Worm (Caenorhabditis elegans) whole organism, young adult: Measurements from ENCODE around the gene tag-340.

Experiments used
- B0019.2 ChIP-seq: fragments of 200-800 bp; sonication (Bioruptor generic); conservative IDR thresholded peaks from 2 replicates; pipeline ENCODE4 v1.3.6; 2022; ENCODE audit warnings: missing genetic modification reagents, missing genetic modification characterization, missing compliant biosample characterization
- B0336.3 ChIP-seq: fragments of 200-800 bp; sonication (Bioruptor generic); IDR thresholded peaks from 2 replicates; pipeline ENCODE4 v1.3.6; 2022; ENCODE audit warnings: missing genetic modification characterization, missing compliant biosample characterization
- C17E4.6 ChIP-seq: fragments of 200-800 bp; sonication (Bioruptor generic); IDR thresholded peaks from 2 replicates; pipeline ENCODE4 v1.3.6; 2022; ENCODE audit warnings: missing genetic modification reagents, missing genetic modification characterization, missing compliant biosample characterization
- F33H1.4 ChIP-seq: fragments of 200-800 bp; sonication (Bioruptor generic); IDR thresholded peaks from 2 replicates; pipeline ENCODE4 v1.3.6; 2022; ENCODE audit warnings: missing genetic modification reagents, missing genetic modification characterization, missing compliant biosample characterization
- F49E8.2 ChIP-seq: sonication (generic microtip); optimal IDR thresholded peaks from 3 replicates; lab custom pipeline; 2017; ENCODE audit warnings: missing genetic modification characterization, mild to moderate bottlenecking, missing compliant biosample characterization, antibody characterized with exemption, moderate library complexity; ENCODE audit not compliant: insufficient read depth
- Y53G8AR.9 ChIP-seq: fragments of 200-800 bp; sonication (Bioruptor generic); conservative IDR thresholded peaks from 2 replicates; pipeline ENCODE4 v1.3.6; 2022; ENCODE audit warnings: missing genetic modification reagents, missing genetic modification characterization, missing compliant biosample characterization
- ama-1 ChIP-seq, 3 experiments: fragments of 150-350 bp in 1 of 3; sonication (generic microtip) in 2 of 3; optimal IDR thresholded peaks; 2 replicates each; lab custom pipeline; 2014 to 2018; ENCODE audit warnings: missing biosample characterization in 2 of 3, missing genetic modification characterization in 2 of 3, missing genetic modification reagents in 2 of 3
- atf-7 ChIP-seq: sonication (generic microtip); optimal IDR thresholded peaks from 2 replicates; lab custom pipeline; 2017; ENCODE audit warnings: mild to moderate bottlenecking, missing genetic modification characterization, missing compliant biosample characterization
- attf-5 ChIP-seq: fragments of 200-800 bp; sonication (Bioruptor generic); optimal IDR thresholded peaks from 2 replicates; lab custom pipeline; 2018; ENCODE audit warnings: mild to moderate bottlenecking, missing genetic modification characterization, missing compliant biosample characterization
- ccch-3 ChIP-seq: fragments of 200-800 bp; sonication (Bioruptor generic); optimal IDR thresholded peaks from 2 replicates; lab custom pipeline; 2018; ENCODE audit warnings: mild to moderate bottlenecking, missing genetic modification characterization, missing compliant biosample characterization
- ceh-100 ChIP-seq: fragments of 200-800 bp; sonication (Bioruptor generic); IDR thresholded peaks from 2 replicates; pipeline ENCODE4 v1.3.6; 2022; ENCODE audit warnings: missing genetic modification reagents, missing genetic modification characterization, missing compliant biosample characterization
- ceh-40 ChIP-seq: fragments of 200-800 bp; sonication (Bioruptor generic); IDR thresholded peaks from 2 replicates; pipeline ENCODE4 v1.3.6; 2022; ENCODE audit warnings: missing genetic modification characterization, missing compliant biosample characterization
- chd-7 ChIP-seq: sonication (generic microtip); optimal IDR thresholded peaks from 2 replicates; lab custom pipeline; 2016; ENCODE audit warnings: mild to moderate bottlenecking, missing genetic modification characterization, moderate library complexity, missing compliant biosample characterization
- egrh-3 ChIP-seq: fragments of 200-800 bp; sonication (Bioruptor generic); IDR thresholded peaks from 2 replicates; pipeline ENCODE4 v1.3.6; 2022; ENCODE audit warnings: missing genetic modification reagents, missing genetic modification characterization, missing compliant biosample characterization
- fkh-3 ChIP-seq: sonication (generic microtip); optimal IDR thresholded peaks from 2 replicates; lab custom pipeline; 2016; ENCODE audit warnings: mild to moderate bottlenecking, missing genetic modification characterization, missing compliant biosample characterization
- him-1 ChIP-seq: sonication (generic microtip); optimal IDR thresholded peaks from 2 replicates; lab custom pipeline; 2016; ENCODE audit warnings: missing genotype, missing genetic modification reagents, missing genetic modification characterization, missing compliant biosample characterization
- hlh-12 ChIP-seq: sonication (generic microtip); optimal IDR thresholded peaks from 2 replicates; lab custom pipeline; 2016; ENCODE audit warnings: missing genetic modification characterization, missing compliant biosample characterization
- lin-26 ChIP-seq: fragments of 200-800 bp; sonication (Bioruptor generic); IDR thresholded peaks from 2 replicates; pipeline ENCODE4 v1.3.6; 2022; ENCODE audit warnings: missing genetic modification reagents, missing genetic modification characterization, missing compliant biosample characterization
- lsl-1 ChIP-seq: fragments of 200-800 bp; sonication (Bioruptor generic); optimal IDR thresholded peaks from 2 replicates; lab custom pipeline; 2018; ENCODE audit warnings: mild to moderate bottlenecking, missing genetic modification characterization, moderate library complexity, missing compliant biosample characterization
- madf-6 ChIP-seq: fragments of 200-800 bp; sonication (Bioruptor generic); IDR thresholded peaks from 2 replicates; pipeline ENCODE4 v1.3.6; 2022; ENCODE audit warnings: missing genetic modification reagents, missing genetic modification characterization, missing compliant biosample characterization
- mes-4 ChIP-seq: sonication (generic microtip); optimal IDR thresholded peaks from 2 replicates; lab custom pipeline; 2016; ENCODE audit warnings: missing genotype, missing genetic modification characterization, missing compliant biosample characterization
- nhr-27 ChIP-seq: fragments of 200-800 bp; sonication (Bioruptor generic); optimal IDR thresholded peaks from 2 replicates; lab custom pipeline; 2018; ENCODE audit warnings: mild to moderate bottlenecking, missing genetic modification characterization, moderate library complexity, missing compliant biosample characterization
- pbrm-1 ChIP-seq: fragments of 200-800 bp; sonication (Bioruptor generic); IDR thresholded peaks from 2 replicates; pipeline ENCODE4 v1.3.6; 2022; ENCODE audit warnings: missing genetic modification reagents, missing genetic modification characterization, missing compliant biosample characterization
- rcor-1 ChIP-seq: fragments of 200-800 bp; sonication (Bioruptor generic); IDR thresholded peaks from 2 replicates; pipeline ENCODE4 v1.3.6; 2022; ENCODE audit warnings: missing genetic modification reagents, missing genetic modification characterization, missing compliant biosample characterization
- rpc-1 ChIP-seq, 2 experiments: fragments of 150-350 bp in 1 of 2; sonication (generic microtip) in 1 of 2; optimal IDR thresholded peaks; 2 replicates each; lab custom pipeline; 2014 to 2018; ENCODE audit warnings: missing biosample characterization in 1 of 2, missing genetic modification characterization in 1 of 2, missing genetic modification reagents in 1 of 2, missing genotype in 1 of 2
- sdz-38 ChIP-seq: sonication (generic microtip); optimal IDR thresholded peaks from 2 replicates; lab custom pipeline; 2016; ENCODE audit warnings: missing genotype, missing genetic modification characterization, missing compliant biosample characterization
- sea-2 ChIP-seq: fragments of 200-800 bp; sonication (Bioruptor generic); IDR thresholded peaks from 2 replicates; pipeline ENCODE4 v1.3.6; 2022; ENCODE audit warnings: missing genetic modification characterization, missing compliant biosample characterization
- unc-130 ChIP-seq: sonication (generic microtip); optimal IDR thresholded peaks from 2 replicates; lab custom pipeline; 2016; ENCODE audit warnings: missing genetic modification reagents, missing genetic modification characterization, missing compliant biosample characterization
- unc-62 ChIP-seq: fragments of 150-350 bp; optimal IDR thresholded peaks from 2 replicates; lab custom pipeline; 2014; ENCODE audit warnings: missing biosample characterization, missing genetic modification reagents, missing genetic modification characterization
- zfh-2 ChIP-seq: fragments of 200-800 bp; sonication (Bioruptor generic); conservative IDR thresholded peaks from 2 replicates; pipeline ENCODE4 v1.3.6; 2022; ENCODE audit warnings: missing genetic modification reagents, missing genetic modification characterization, missing compliant biosample characterization
- ztf-28 ChIP-seq: fragments of 200-800 bp; sonication (Bioruptor generic); IDR thresholded peaks from 2 replicates; pipeline ENCODE4 v1.3.6; 2022; ENCODE audit warnings: missing genetic modification reagents, missing genetic modification characterization, missing compliant biosample characterization
- ztf-6 ChIP-seq: fragments of 200-800 bp; sonication (Bioruptor generic); IDR thresholded peaks from 2 replicates; pipeline ENCODE4 v1.3.6; 2022; ENCODE audit warnings: missing genetic modification reagents, missing genetic modification characterization, missing compliant biosample characterization

The tag-340 gene

DNA sequence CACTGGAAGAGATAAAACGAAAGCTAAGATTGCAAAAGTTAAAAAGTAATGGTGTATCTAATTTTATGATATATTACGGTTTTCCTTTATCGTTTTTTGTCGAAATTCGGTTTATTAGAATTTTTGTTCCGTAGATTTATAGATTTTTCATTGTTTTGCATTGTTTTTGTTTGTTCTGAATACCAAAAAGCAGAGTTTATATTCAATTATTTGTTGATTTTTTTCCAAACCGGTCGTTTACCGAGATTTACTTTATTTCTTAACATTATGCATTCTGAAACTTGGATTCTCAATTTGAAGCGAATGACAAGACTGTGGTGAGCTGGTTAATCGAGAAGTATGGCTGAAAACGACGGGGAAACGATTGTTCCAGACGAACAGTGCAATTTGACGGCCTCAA, 36.7 kb downstream of the tag-340 start, which contains the start of gene fsn-1:
fsn-1 (plus strand) TSS at position 301 of the 400 bp plus-strand sequence.
- TF ChIP-seq madf-6: 0 out of 2 replicates have a peak, but pooled peaks have one; percentile 37
- TF ChIP-seq sea-2 (GFP tag; lab: Robert Waterston, UW): no peak
- 0 out of 2 replicates have a peak, but pooled peaks have one; percentile 21 for TF ChIP-seq Y53G8AR.9

- TF ChIP-seq rpc-1 (optimal IDR thresholded peaks at IDR 0.05; lab: Kevin White, UChicago) (no peak), rpc-1 (tag; optimal IDR thresholded peaks at IDR 0.05; lab: Kevin White, UChicago) (no peak), Y53G8AR.9 (0 out of 2 replicates have a peak, but pooled peaks have one; percentile 17)
Measured at ce11 chrIII:4939267-4939666, 39.0 kb downstream of the tag-340 start, which contains the start of gene rpb-2. Gene rpb-2 (plus strand): TSS chrIII:4939567.

ce11 chrIII:4944213-4944612, 43.9 kb downstream of the tag-340 start, which contains the start of gene ntl-9:
Gene ntl-9 (plus strand): TSS chrIII:4944513.
- no peak for TF ChIP-seq egrh-3 (GFP tag; lab: Robert Waterston, UW)
- no peak for TF ChIP-seq ztf-28 (GFP tag; lab: Robert Waterston, UW)
- TF ChIP-seq atf-7 (tag; lab: Kevin White, UChicago): no peak
- no peak for TF ChIP-seq nhr-27
- TF ChIP-seq zfh-2 (GFP tag; lab: Robert Waterston, UW): no peak
- TF ChIP-seq ccch-3 (GFP tag; lab: Kevin White, UChicago): no peak
- no peak for TF ChIP-seq ceh-40 (GFP tag; lab: Robert Waterston, UW)
- no peak for TF ChIP-seq B0019.2
- TF ChIP-seq sea-2 (GFP tag; lab: Robert Waterston, UW): no peak
- no peak for TF ChIP-seq unc-130 (GFP tag; lab: Kevin White, UChicago)
- TF ChIP-seq unc-62 (GFP tag; lab: Kevin White, UChicago): no peak
- no peak for TF ChIP-seq sdz-38 (tag; lab: Kevin White, UChicago)

DNA sequence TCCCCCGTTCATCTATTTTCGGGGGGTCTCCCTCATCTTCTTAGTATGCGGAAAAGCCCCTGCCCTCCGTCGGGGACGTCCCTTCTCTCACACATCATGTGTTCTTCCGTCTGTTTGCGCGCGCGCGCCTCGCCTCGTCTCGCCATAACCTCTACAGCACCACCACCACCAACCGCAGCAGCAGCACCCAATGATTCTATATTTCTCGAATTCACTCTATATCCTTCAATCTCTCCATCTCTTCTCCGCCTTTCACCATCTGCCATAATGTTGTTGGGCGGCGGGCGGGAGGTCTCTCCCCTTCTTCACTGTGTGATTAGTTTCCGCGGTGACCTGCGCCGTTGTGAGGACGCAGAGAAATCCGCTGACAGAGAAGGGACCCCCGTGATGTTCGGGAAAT, 47.0 kb downstream of the tag-340 start:
- no peak for TF ChIP-seq mes-4 (tag; lab: Kevin White, UChicago)
- peak; percentile 71 for TF ChIP-seq egrh-3 (GFP tag; lab: Robert Waterston, UW)
- TF ChIP-seq C17E4.6 (GFP tag; lab: Robert Waterston, UW): 0 out of 2 replicates have a peak, but pooled peaks have one; percentile 20
- TF ChIP-seq ztf-6 (GFP tag; lab: Robert Waterston, UW): peak; percentile 11; the same call in 1 of the 2 replicates
- no peak for TF ChIP-seq attf-5 (GFP tag; lab: Kevin White, UChicago)
- peak; percentile 48; the same call in 1 of the 2 replicates for TF ChIP-seq lin-26 (GFP tag; lab: Robert Waterston, UW)
- 0 out of 2 replicates have a peak, but pooled peaks have one; percentile 15 for TF ChIP-seq rcor-1 (GFP tag; lab: Robert Waterston, UW)
- peak; percentile 50 for TF ChIP-seq ceh-100 (GFP tag; lab: Robert Waterston, UW)
- peak; percentile 56 for TF ChIP-seq chd-7
- TF ChIP-seq madf-6: peak; percentile 45
- 0 out of 2 replicates have a peak, but pooled peaks have one; percentile 8 for TF ChIP-seq F33H1.4 (GFP tag; lab: Robert Waterston, UW)
- peak; percentile 5 for TF ChIP-seq him-1 (tag; lab: Kevin White, UChicago)
- no peak for TF ChIP-seq F49E8.2 (tag; lab: Kevin White, UChicago)
- peak; percentile 87 for TF ChIP-seq zfh-2 (GFP tag; lab: Robert Waterston, UW)
- 0 out of 2 replicates have a peak, but pooled peaks have one; percentile 21 for TF ChIP-seq ztf-28 (GFP tag; lab: Robert Waterston, UW)
- TF ChIP-seq ama-1 (optimal IDR thresholded peaks at IDR 0.05; lab: Kevin White, UChicago): no peak
- TF ChIP-seq ama-1 (GFP tag; optimal IDR thresholded peaks at IDR 0.05; lab: Kevin White, UChicago): no peak
- TF ChIP-seq lsl-1 (GFP tag; lab: Kevin White, UChicago): no peak
- TF ChIP-seq pbrm-1 (GFP tag; lab: Robert Waterston, UW): 0 out of 2 replicates have a peak, but pooled peaks have one; percentile 35
- peak; percentile 56; the same call in 1 of the 2 replicates for TF ChIP-seq B0336.3
- TF ChIP-seq hlh-12: no peak
- TF ChIP-seq fkh-3 (tag; lab: Kevin White, UChicago): peak; percentile 20
